Fruit fly (Drosophila melanogaster): Measurements from ENCODE around the gene MED11.

DNA sequence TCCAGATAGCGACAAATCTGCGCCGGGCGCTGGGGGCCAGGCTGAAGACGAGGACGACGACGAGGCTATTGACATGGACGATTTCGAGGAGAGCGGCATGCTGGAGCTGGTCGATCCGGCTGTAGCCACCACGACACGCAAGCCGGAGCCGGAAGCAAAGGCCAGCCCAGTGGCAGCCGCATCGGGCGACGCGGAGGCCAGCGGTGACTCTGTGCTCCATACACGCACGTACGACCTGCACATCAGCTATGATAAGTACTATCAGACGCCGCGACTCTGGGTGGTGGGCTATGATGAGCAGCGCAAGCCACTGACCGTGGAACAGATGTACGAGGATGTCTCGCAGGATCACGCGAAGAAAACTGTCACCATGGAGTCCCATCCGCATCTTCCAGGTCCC lies 4.2 kb downstream of the MED11 start:
- TF ChIP-seq hkb (optimal IDR thresholded peaks at IDR 0.05) (no peak), hkb (GFP tag; IDR thresholded peaks at IDR 0.05) (no peak), CG12659 (GFP tag; optimal IDR thresholded peaks at IDR 0.05) (no peak), vvl (GFP tag; IDR thresholded peaks at IDR 0.05) (0 out of 2 replicates have a peak, but pooled peaks have one; percentile 19), CG17186 (GFP tag; optimal IDR thresholded peaks at IDR 0.05) (no peak), pan (optimal IDR thresholded peaks at IDR 0.05) (no peak), pan (GFP tag; optimal IDR thresholded peaks at IDR 0.05 in 1 of 2, IDR thresholded peaks at IDR 0.05 in 1 of 2) (no peak)
